Worm (Caenorhabditis elegans) whole organism, late embryonic: ENCODE data around the gene nhr-256.

Experiments used
- C38D4.7 ChIP-seq: fragments of 200-800 bp; sonication (Bioruptor generic); optimal IDR thresholded peaks from 2 replicates; lab custom pipeline; 2018; ENCODE audit warnings: mild to moderate bottlenecking, missing genetic modification characterization, moderate library complexity, missing compliant biosample characterization
- ceh-6 ChIP-seq: fragments of 200-800 bp; sonication (Bioruptor generic); optimal IDR thresholded peaks from 2 replicates; lab custom pipeline; 2018; ENCODE audit warnings: mild to moderate bottlenecking, missing genetic modification characterization, missing compliant biosample characterization
- dmd-4 ChIP-seq: sonication (generic microtip); optimal IDR thresholded peaks from 2 replicates; lab custom pipeline; 2016; ENCODE audit warnings: borderline replicate concordance, missing genetic modification characterization, missing compliant biosample characterization
- hlh-13 ChIP-seq: fragments of 200-800 bp; sonication (Bioruptor generic); optimal IDR thresholded peaks from 2 replicates; lab custom pipeline; 2018; ENCODE audit warnings: mild to moderate bottlenecking, missing genetic modification characterization, missing compliant biosample characterization

- TF ChIP-seq hlh-13 (GFP tag; lab: Kevin White, UChicago), result no peak
- no peak for TF ChIP-seq ceh-6
- no peak for TF ChIP-seq C38D4.7 (GFP tag; lab: Kevin White, UChicago)
- TF ChIP-seq dmd-4, result no peak
Measured at ce11 chrV:1788157-1788556, 44.6 kb downstream of the nhr-256 start, which contains the start of gene F36H9.2.
